Fruit fly (Drosophila melanogaster): ENCODE results near the gene CG31886.

Gene CG31886

DNA sequence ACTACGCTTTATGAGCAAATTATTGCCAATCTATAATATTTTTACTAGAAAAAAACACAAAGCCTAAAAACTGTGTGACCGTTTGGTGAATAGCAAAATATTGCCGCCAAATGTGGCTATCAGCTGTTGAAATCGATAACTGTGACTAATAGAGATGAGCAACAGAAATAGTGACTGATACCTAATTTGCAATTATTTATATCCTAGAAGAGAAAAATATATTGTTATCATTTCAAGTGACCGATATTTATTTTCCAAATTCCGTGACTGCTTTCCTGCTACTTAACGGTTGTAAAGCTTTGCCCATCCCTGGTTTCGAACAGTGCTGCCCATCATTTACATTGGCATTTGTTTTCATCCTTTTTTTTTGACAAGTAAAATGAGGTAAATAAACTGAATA is 38.4 kb upstream of the CG31886 start, which contains the start of the genes alien and CG18661 (continued):
- TF ChIP-seq CG11902 (GFP tag; optimal IDR thresholded peaks at IDR 0.05) (peak; percentile 93), CG7368 (GFP tag; optimal IDR thresholded peaks at IDR 0.05) (peak; percentile 64), fkh (GFP tag; optimal IDR thresholded peaks at IDR 0.05) (peak; percentile 69), Eip78C (GFP tag) (peak; percentile 69), net (GFP tag; optimal IDR thresholded peaks at IDR 0.05) (peak; percentile 88), fd59A (GFP tag; optimal IDR thresholded peaks at IDR 0.05) (peak; percentile 31), eg (GFP tag; IDR thresholded peaks at IDR 0.05) (peak; percentile 96), lz (GFP tag; optimal IDR thresholded peaks at IDR 0.05) (peak; percentile 93), Hr38 (GFP tag; optimal IDR thresholded peaks at IDR 0.05) (peak; percentile 5), Hr39 (GFP tag; optimal IDR thresholded peaks at IDR 0.05) (peak; percentile 91), cyc (GFP tag; optimal IDR thresholded peaks at IDR 0.05) (peak; percentile 78), svp (GFP tag) (peak; percentile 91), Sox15 (GFP tag; optimal IDR thresholded peaks at IDR 0.05) (peak; percentile 92), CG16779 (tag; optimal IDR thresholded peaks at IDR 0.05) (peak; percentile 62), Sox14 (GFP tag; optimal IDR thresholded peaks at IDR 0.05) (peak; percentile 95), Gug (GFP tag; IDR thresholded peaks at IDR 0.05) (peak; percentile 87), Sox102F (GFP tag; optimal IDR thresholded peaks at IDR 0.05) (peak; percentile 72), Hr4 (GFP tag; optimal IDR thresholded peaks at IDR 0.05) (peak; percentile 96)

DNA sequence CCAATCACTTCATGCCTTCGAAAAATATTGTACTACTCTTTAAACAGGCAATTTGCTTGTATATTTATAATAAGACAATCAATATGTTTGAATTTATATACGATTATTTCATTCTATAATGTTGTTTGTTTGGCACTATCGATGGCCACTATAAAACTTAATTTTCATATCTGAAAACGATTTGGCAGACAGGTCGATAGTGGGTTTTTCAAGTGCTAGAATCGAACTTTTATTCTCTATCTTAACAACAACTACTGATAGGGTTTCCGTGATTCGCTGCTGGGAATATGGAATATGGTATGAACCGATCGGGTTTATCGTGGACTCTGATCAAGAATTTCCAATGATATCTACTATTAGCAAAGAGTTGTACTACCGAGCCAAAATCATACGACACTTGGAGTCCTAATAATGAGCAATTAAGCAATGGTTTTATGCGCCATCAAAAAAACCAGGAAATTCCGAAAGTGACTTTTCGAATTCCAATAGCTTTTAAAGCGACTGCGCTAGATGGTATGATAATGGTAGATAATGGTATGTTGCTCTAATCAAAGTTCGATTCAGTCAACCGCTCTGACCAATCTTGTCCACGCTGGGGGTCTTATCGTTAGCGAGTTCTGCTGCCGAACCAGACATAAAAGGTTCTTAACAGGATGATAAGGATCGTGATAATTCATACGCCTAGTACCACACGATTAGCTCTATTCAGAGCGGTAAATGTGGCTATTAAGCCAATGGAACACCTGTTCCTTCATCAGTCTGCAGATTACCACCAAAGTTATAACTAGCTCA is 35.0 kb upstream of the CG31886 start, which contains the start of gene CG17906:
Gene CG17906, plus strand, starts transcription at position 742 of the 792 bp plus-strand sequence.
- TF ChIP-seq Blimp-1 (GFP tag; optimal IDR thresholded peaks at IDR 0.05) (no peak), CG15336 (GFP tag; IDR thresholded peaks at IDR 0.05) (no peak), dac (GFP tag; optimal IDR thresholded peaks at IDR 0.05) (no peak), spab (GFP tag; optimal IDR thresholded peaks at IDR 0.05) (no peak)

DNA sequence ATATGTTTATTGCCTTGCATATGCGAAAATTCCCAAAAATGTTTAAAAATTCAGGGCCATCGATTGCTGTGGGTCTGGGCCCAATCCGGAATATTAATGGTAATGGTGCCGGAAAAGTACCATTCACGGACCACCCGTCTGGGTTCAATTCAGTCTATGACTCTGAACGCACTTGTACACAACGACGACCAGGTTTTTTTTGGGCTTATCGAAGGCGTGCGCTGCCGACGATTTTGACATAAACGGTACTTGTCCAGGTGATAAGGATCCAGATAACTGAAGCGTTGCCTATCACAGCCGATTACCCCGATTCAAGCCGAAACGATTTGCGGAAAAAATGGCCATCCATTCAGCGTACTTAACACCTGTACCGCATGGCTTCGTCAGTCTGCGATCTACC is 32.7 kb upstream of the CG31886 start, which contains the start of gene CG9555:
Gene CG9555, plus strand, starts transcription at position 153 of the 400 bp plus-strand sequence.
- TF ChIP-seq cyc (GFP tag; optimal IDR thresholded peaks at IDR 0.05) = no peak
- TF ChIP-seq vri (GFP tag; optimal IDR thresholded peaks at IDR 0.05) = peak; percentile 41

DNA sequence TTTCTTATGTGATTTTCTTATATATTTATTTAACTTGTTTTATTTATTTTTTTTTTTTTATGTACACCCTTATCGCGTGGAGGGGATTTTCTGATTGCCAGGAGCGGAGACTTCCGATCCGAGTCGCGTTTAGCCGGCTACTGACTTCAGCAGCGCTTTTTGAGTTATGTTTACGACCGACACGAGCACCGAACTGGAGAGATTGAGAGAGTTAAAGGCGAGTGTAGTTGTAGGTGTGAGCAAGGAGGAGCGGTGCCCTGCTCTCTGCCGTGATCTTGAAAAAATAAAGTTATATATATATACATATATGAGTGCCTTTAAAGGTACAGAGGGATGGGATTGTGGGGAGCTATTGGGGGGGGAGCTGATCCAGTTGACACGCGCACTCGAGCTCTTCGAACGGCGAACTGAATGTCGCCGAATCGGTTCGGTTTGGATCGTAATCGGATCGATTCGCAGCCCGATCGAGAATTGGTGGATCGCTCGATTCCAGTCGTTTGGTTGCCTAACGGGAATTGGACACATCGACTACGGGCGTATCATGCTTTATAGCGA is 30.3 kb upstream of the CG31886 start, which contains the start of gene rost:
Gene rost, minus strand, starts transcription at position 503 of the 555 bp plus-strand sequence.
- no peak for TF ChIP-seq cyc (GFP tag; optimal IDR thresholded peaks at IDR 0.05)
- TF ChIP-seq CG10631 (GFP tag; optimal IDR thresholded peaks at IDR 0.05) = no peak
- TF ChIP-seq Sox102F (GFP tag; optimal IDR thresholded peaks at IDR 0.05) = peak; percentile 26
- no peak for TF ChIP-seq CG8119 (GFP tag; IDR thresholded peaks at IDR 0.05)
- peak; percentile 17 for TF ChIP-seq esn (GFP tag; optimal IDR thresholded peaks at IDR 0.05)
- TF ChIP-seq salr (GFP tag; optimal IDR thresholded peaks at IDR 0.05) = no peak
- no peak for TF ChIP-seq CG11762 (GFP tag; optimal IDR thresholded peaks at IDR 0.05; ENCODE audit: insufficient read depth)
- TF ChIP-seq CG32006 (GFP tag; optimal IDR thresholded peaks at IDR 0.05) = no peak
- TF ChIP-seq CG11294 (GFP tag; IDR thresholded peaks at IDR 0.05) = no peak
- no peak for TF ChIP-seq CG15336 (GFP tag; IDR thresholded peaks at IDR 0.05)
- no peak for TF ChIP-seq Smox (GFP tag; optimal IDR thresholded peaks at IDR 0.05)
- TF ChIP-seq pdm3 (GFP tag; optimal IDR thresholded peaks at IDR 0.05) = no peak
- no peak for TF ChIP-seq CG31627 (GFP tag; optimal IDR thresholded peaks at IDR 0.05)
- TF ChIP-seq CG7368 (GFP tag; optimal IDR thresholded peaks at IDR 0.05) = no peak
- TF ChIP-seq topi (GFP tag; optimal IDR thresholded peaks at IDR 0.05) = peak; percentile 26
- TF ChIP-seq Met (GFP tag; optimal IDR thresholded peaks at IDR 0.05) = no peak
- TF ChIP-seq acj6 (GFP tag; optimal IDR thresholded peaks at IDR 0.05) = no peak
- no peak for TF ChIP-seq Hr4 (GFP tag; optimal IDR thresholded peaks at IDR 0.05)
- peak; percentile 3 for TF ChIP-seq CG10669 (GFP tag; optimal IDR thresholded peaks at IDR 0.05)
- no peak for TF ChIP-seq OdsH (GFP tag; optimal IDR thresholded peaks at IDR 0.05)
- TF ChIP-seq Hr38 (GFP tag; optimal IDR thresholded peaks at IDR 0.05) = no peak
- TF ChIP-seq svp (GFP tag) = peak; percentile 86
- TF ChIP-seq CG6276 (GFP tag; optimal IDR thresholded peaks at IDR 0.05) = no peak
- peak; percentile 27 for TF ChIP-seq CG9139 (GFP tag; optimal IDR thresholded peaks at IDR 0.05)
- TF ChIP-seq CG3032 (tag; optimal IDR thresholded peaks at IDR 0.05) = no peak
- peak; percentile 10 for TF ChIP-seq achi (GFP tag; optimal IDR thresholded peaks at IDR 0.05)
- no peak for TF ChIP-seq Eip75B (GFP tag; optimal IDR thresholded peaks at IDR 0.05)
- peak; percentile 1 for TF ChIP-seq CG6808 (GFP tag; optimal IDR thresholded peaks at IDR 0.05)
- peak; percentile 67 for TF ChIP-seq Eip78C (GFP tag)

All from whole organism, prepupa.